Worm (Caenorhabditis elegans) whole organism, midembryonic: Measurements from ENCODE around the gene frpr-8.

Source experiments
- T22C8.4 ChIP-seq: fragments of 200-800 bp; sonication (Bioruptor generic); IDR thresholded peaks from 2 replicates; pipeline ENCODE4 v1.3.6; 2022; ENCODE audit warnings: missing genetic modification characterization, missing compliant biosample characterization
- cog-1 ChIP-seq: sonication (generic microtip); optimal IDR thresholded peaks from 2 replicates; lab custom pipeline; 2016; ENCODE audit warnings: missing genetic modification characterization, missing compliant biosample characterization
- flt-1 ChIP-seq: fragments of 200-800 bp; sonication (Bioruptor generic); IDR thresholded peaks from 2 replicates; pipeline ENCODE4 v1.3.6; 2022; ENCODE audit warnings: missing genetic modification characterization, missing compliant biosample characterization
- klf-2 ChIP-seq: fragments of 200-800 bp; sonication (Bioruptor generic); conservative IDR thresholded peaks from 2 replicates; pipeline ENCODE4 v1.3.6; 2022; ENCODE audit warnings: missing genetic modification reagents, missing genetic modification characterization, missing compliant biosample characterization
- med-1 ChIP-seq: sonication (generic microtip); optimal IDR thresholded peaks from 2 replicates; lab custom pipeline; 2017; ENCODE audit warnings: missing genetic modification characterization, mild to moderate bottlenecking, missing compliant biosample characterization, antibody characterized with exemption, missing genetic modification reagents; ENCODE audit not compliant: insufficient read depth
- ref-1 ChIP-seq: fragments of 200-800 bp; sonication (Bioruptor generic); conservative IDR thresholded peaks from 2 replicates; pipeline ENCODE4 v1.3.6; 2022; ENCODE audit warnings: missing genetic modification reagents, missing genetic modification characterization, missing compliant biosample characterization
- tab-1 ChIP-seq: fragments of 200-800 bp; sonication (Bioruptor generic); IDR thresholded peaks from 2 replicates; pipeline ENCODE4 v1.3.6; 2022; ENCODE audit warnings: missing genetic modification characterization, missing compliant biosample characterization
- ztf-23 ChIP-seq: fragments of 200-800 bp; sonication (Bioruptor generic); IDR thresholded peaks from 2 replicates; pipeline ENCODE4 v1.3.6; 2022; ENCODE audit warnings: missing genetic modification reagents, missing genetic modification characterization, missing compliant biosample characterization
- ztf-29 ChIP-seq: fragments of 200-800 bp; sonication (Bioruptor generic); IDR thresholded peaks from 2 replicates; pipeline ENCODE4 v1.3.6; 2022; ENCODE audit warnings: missing genetic modification reagents, missing genetic modification characterization, missing compliant biosample characterization

ce11 chrX:8704830-8705229 lies 7.2 kb downstream of the frpr-8 start:
- TF ChIP-seq med-1 (GFP tag; lab: Kevin White, UChicago) (no peak), flt-1 (GFP tag; lab: Robert Waterston, UW) (no peak), klf-2 (GFP tag; lab: Robert Waterston, UW) (no peak), tab-1 (no peak), ref-1 (GFP tag; lab: Robert Waterston, UW) (no peak), cog-1 (no peak), ztf-23 (GFP tag; lab: Robert Waterston, UW) (no peak), ztf-29 (GFP tag; lab: Robert Waterston, UW) (no peak), T22C8.4 (GFP tag; lab: Robert Waterston, UW) (no peak)
